Fruit fly (Drosophila melanogaster): ENCODE measurements around the gene eIF3a.

The eIF3a gene

dm6 chr3R:4462783-4463182, 29.1 kb upstream of the eIF3a start, which contains the start of gene CG31522 (continued):
- TF ChIP-seq CG42726 (GFP tag; IDR thresholded peaks at IDR 0.05; ENCODE audit: partially characterized antibody) (0 out of 2 replicates have a peak, but pooled peaks have one; percentile 14), CG9215 (GFP tag; IDR thresholded peaks at IDR 0.05) (0 out of 2 replicates have a peak, but pooled peaks have one; percentile 11), lbe (GFP tag; optimal IDR thresholded peaks at IDR 0.05) (no peak)

- TF ChIP-seq CG7271 (tag; optimal IDR thresholded peaks at IDR 0.05): peak; percentile 8
- peak; percentile 86 for TF ChIP-seq cad (GFP tag; optimal IDR thresholded peaks at IDR 0.05)
- no peak for TF ChIP-seq Oaz (GFP tag; IDR thresholded peaks at IDR 0.05)
- peak; percentile 88 for TF ChIP-seq zen (tag; optimal IDR thresholded peaks at IDR 0.05)
Observed at dm6 chr3R:4458272-4458671, 24.6 kb upstream of the eIF3a start.

- TF ChIP-seq CG3407 (GFP tag; optimal IDR thresholded peaks at IDR 0.05) (peak; percentile 16), jigr1 (GFP tag; IDR thresholded peaks at IDR 0.05) (no peak), CG1603 (tag; optimal IDR thresholded peaks at IDR 0.05) (no peak), CG15514 (GFP tag; optimal IDR thresholded peaks at IDR 0.05) (peak; percentile 22), CG13296 (GFP tag; optimal IDR thresholded peaks at IDR 0.05) (no peak), CG10147 (GFP tag; optimal IDR thresholded peaks at IDR 0.05) (no peak), CG9727 (GFP tag; optimal IDR thresholded peaks at IDR 0.05) (no peak), CG17612 (GFP tag; IDR thresholded peaks at IDR 0.05) (no peak), dan (GFP tag; IDR thresholded peaks at IDR 0.05) (no peak), Blimp-1 (GFP tag; optimal IDR thresholded peaks at IDR 0.05) (peak; percentile 30), tx (GFP tag; optimal IDR thresholded peaks at IDR 0.05) (no peak), CG17186 (GFP tag; optimal IDR thresholded peaks at IDR 0.05) (no peak), CG34376 (GFP tag; optimal IDR thresholded peaks at IDR 0.05) (no peak), ase (GFP tag; IDR thresholded peaks at IDR 0.05) (no peak), lab (GFP tag; optimal IDR thresholded peaks at IDR 0.05) (peak; percentile 41), wor (GFP tag; IDR thresholded peaks at IDR 0.05) (no peak), br (optimal IDR thresholded peaks at IDR 0.05) (no peak), otp (GFP tag; IDR thresholded peaks at IDR 0.05) (0 out of 3 replicates have a peak, but pooled peaks have one; percentile 14), unc-4 (GFP tag; IDR thresholded peaks at IDR 0.05; ENCODE audit: partially characterized antibody) (no peak), ATbp (GFP tag; optimal IDR thresholded peaks at IDR 0.05) (peak; percentile 16), dimm (GFP tag; IDR thresholded peaks at IDR 0.05) (no peak), h (optimal IDR thresholded peaks at IDR 0.05) (no peak), MESR4 (GFP tag; optimal IDR thresholded peaks at IDR 0.05) (no peak), Ets65A (GFP tag) (peak; percentile 81), Hmr (GFP tag; optimal IDR thresholded peaks at IDR 0.05) (peak; percentile 21), CG12769 (tag; optimal IDR thresholded peaks at IDR 0.05) (peak; percentile 2)
Observed at dm6 chr3R:4457625-4458024, 23.9 kb upstream of the eIF3a start.

- TF ChIP-seq CG15514 (GFP tag; optimal IDR thresholded peaks at IDR 0.05): peak; percentile 34
- TF ChIP-seq kah (GFP tag; optimal IDR thresholded peaks at IDR 0.05): peak; percentile 36
- TF ChIP-seq CG6813 (GFP tag; optimal IDR thresholded peaks at IDR 0.05): peak; percentile 34
- no peak for TF ChIP-seq ap (GFP tag; IDR thresholded peaks at IDR 0.05)
- TF ChIP-seq ato (GFP tag; IDR thresholded peaks at IDR 0.05; ENCODE audit: partially characterized antibody): peak; percentile 55; the same call in 1 of the 2 replicates
- TF ChIP-seq stwl (tag; optimal IDR thresholded peaks at IDR 0.05): peak; percentile 63
- 0 out of 3 replicates have a peak, but pooled peaks have one; percentile 11 for TF ChIP-seq hb (GFP tag; IDR thresholded peaks at IDR 0.05; ENCODE audit: partially characterized antibody)
- peak; percentile 59; the same call in 1 of the 2 replicates for TF ChIP-seq CG42726 (GFP tag; IDR thresholded peaks at IDR 0.05; ENCODE audit: partially characterized antibody)
- TF ChIP-seq oc (tag; optimal IDR thresholded peaks at IDR 0.05): no peak
- TF ChIP-seq CG10431 (GFP tag; optimal IDR thresholded peaks at IDR 0.05): peak; percentile 73
- no peak for TF ChIP-seq CG4707 (GFP tag; optimal IDR thresholded peaks at IDR 0.05)
- TF ChIP-seq Dbx (GFP tag; IDR thresholded peaks at IDR 0.05): peak; percentile 59; the same call in 2 of the 3 replicates
- TF ChIP-seq CG17568 (GFP tag; optimal IDR thresholded peaks at IDR 0.05): peak; percentile 66
- peak; percentile 74 for TF ChIP-seq sens (GFP tag)
- TF ChIP-seq Deaf1 (tag; optimal IDR thresholded peaks at IDR 0.05): peak; percentile 64
- peak; percentile 68 for TF ChIP-seq CG12769 (tag; optimal IDR thresholded peaks at IDR 0.05)
Observed at dm6 chr3R:4453213-4453956, 19.7 kb upstream of the eIF3a start.

All from whole organism, embryonic.